Worm (Caenorhabditis elegans) whole organism, L3 larva: ENCODE data around the gene ZK792.4.

Source experiments
- ama-1 ChIP-seq: fragments of 150-350 bp; optimal IDR thresholded peaks from 2 replicates; lab custom pipeline; 2018
- egl-27 ChIP-seq: sonication (generic microtip); optimal IDR thresholded peaks from 4 replicates; lab custom pipeline; 2017; ENCODE audit warnings: missing biosample characterization, missing genetic modification reagents, missing genetic modification characterization
- lin-15B ChIP-seq: fragments of 150-350 bp; optimal IDR thresholded peaks from 2 replicates; lab custom pipeline; 2014; ENCODE audit warnings: missing biosample characterization, missing genetic modification characterization
- nhr-237 ChIP-seq: fragments of 150-350 bp; optimal IDR thresholded peaks from 2 replicates; lab custom pipeline; 2014; ENCODE audit warnings: missing biosample characterization, missing genetic modification characterization
- ztf-11 ChIP-seq: fragments of 150-350 bp; optimal IDR thresholded peaks from 2 replicates; lab custom pipeline; 2014; ENCODE audit warnings: missing biosample characterization, missing genetic modification characterization

ce11 chrIV:11695634-11696033 lies 13.8 kb upstream of the ZK792.4 start:
- TF ChIP-seq egl-27 (no peak), ztf-11 (tag; lab: Kevin White, UChicago) (no peak), nhr-237 (tag; lab: Kevin White, UChicago) (no peak), lin-15B (no peak), ama-1 (lab: Kevin White, UChicago) (no peak)
